Worm (Caenorhabditis elegans) whole organism, late embryonic: ENCODE results near the gene T24B8.7.

ENCODE experiments used
- C08G9.2 ChIP-seq: sonication (generic microtip); optimal IDR thresholded peaks from 2 replicates; lab custom pipeline; 2016; ENCODE audit warnings: mild to moderate bottlenecking, missing genetic modification characterization, moderate library complexity, missing compliant biosample characterization
- C38D4.7 ChIP-seq: fragments of 200-800 bp; sonication (Bioruptor generic); optimal IDR thresholded peaks from 2 replicates; lab custom pipeline; 2018; ENCODE audit warnings: mild to moderate bottlenecking, missing genetic modification characterization, moderate library complexity, missing compliant biosample characterization
- K02D7.2 ChIP-seq: sonication (generic microtip); optimal IDR thresholded peaks from 2 replicates; lab custom pipeline; 2017; ENCODE audit warnings: mild to moderate bottlenecking, missing genetic modification characterization, missing compliant biosample characterization
- Y22D7AL.16 ChIP-seq: sonication (generic microtip); optimal IDR thresholded peaks from 2 replicates; lab custom pipeline; 2016; ENCODE audit warnings: missing genetic modification characterization, missing compliant biosample characterization
- ahr-1 ChIP-seq: sonication (generic microtip); optimal IDR thresholded peaks from 2 replicates; lab custom pipeline; 2016; ENCODE audit warnings: missing genetic modification characterization, missing compliant biosample characterization
- ama-1 ChIP-seq: fragments of 150-350 bp; optimal IDR thresholded peaks from 2 replicates; lab custom pipeline; 2014
- ceh-14 ChIP-seq: sonication (generic microtip); optimal IDR thresholded peaks from 2 replicates; lab custom pipeline; 2016; ENCODE audit warnings: missing genotype, missing genetic modification characterization, missing compliant biosample characterization
- ceh-18 ChIP-seq: sonication (generic microtip); optimal IDR thresholded peaks from 2 replicates; lab custom pipeline; 2016; ENCODE audit warnings: missing genetic modification characterization, missing compliant biosample characterization
- ceh-19 ChIP-seq: fragments of 200-800 bp; sonication (Bioruptor generic); optimal IDR thresholded peaks from 2 replicates; lab custom pipeline; 2018; ENCODE audit warnings: mild to moderate bottlenecking, missing genetic modification characterization, missing compliant biosample characterization
- ceh-2 ChIP-seq: sonication (generic microtip); optimal IDR thresholded peaks from 2 replicates; lab custom pipeline; 2016; ENCODE audit warnings: missing genotype, missing genetic modification characterization, missing compliant biosample characterization
- ceh-24 ChIP-seq: sonication (generic microtip); optimal IDR thresholded peaks from 2 replicates; lab custom pipeline; 2016; ENCODE audit warnings: mild to moderate bottlenecking, missing genetic modification characterization, missing compliant biosample characterization
- ceh-30 ChIP-seq: fragments of 150-350 bp; optimal IDR thresholded peaks from 2 replicates; lab custom pipeline; 2014; ENCODE audit warnings: missing biosample characterization, missing genetic modification characterization
- ceh-34 ChIP-seq: sonication (generic microtip); optimal IDR thresholded peaks from 2 replicates; lab custom pipeline; 2016; ENCODE audit warnings: mild to moderate bottlenecking, missing genetic modification characterization, missing compliant biosample characterization
- ceh-45 ChIP-seq: fragments of 200-800 bp; sonication (Bioruptor generic); IDR thresholded peaks from 2 replicates; pipeline ENCODE4 v1.3.6; 2022; ENCODE audit warnings: missing genetic modification reagents, missing genetic modification characterization, missing compliant biosample characterization
- ceh-48 ChIP-seq: sonication (generic microtip); optimal IDR thresholded peaks from 2 replicates; lab custom pipeline; 2016; ENCODE audit warnings: missing genetic modification characterization, inconsistent platforms, missing compliant biosample characterization
- dmd-4 ChIP-seq: sonication (generic microtip); optimal IDR thresholded peaks from 2 replicates; lab custom pipeline; 2016; ENCODE audit warnings: borderline replicate concordance, missing genetic modification characterization, missing compliant biosample characterization
- elt-2 ChIP-seq: sonication (generic microtip); optimal IDR thresholded peaks from 2 replicates; lab custom pipeline; 2016; ENCODE audit warnings: missing genetic modification reagents, missing genetic modification characterization, missing compliant biosample characterization
- ets-4 ChIP-seq: sonication (generic microtip); optimal IDR thresholded peaks from 2 replicates; lab custom pipeline; 2016; ENCODE audit warnings: missing genetic modification characterization, missing compliant biosample characterization
- fkh-10 ChIP-seq: fragments of 150-350 bp; optimal IDR thresholded peaks from 2 replicates; lab custom pipeline; 2014; ENCODE audit warnings: missing biosample characterization, missing genetic modification reagents, missing genetic modification characterization
- fkh-6 ChIP-seq: sonication (generic microtip); optimal IDR thresholded peaks from 2 replicates; lab custom pipeline; 2016; ENCODE audit warnings: missing genetic modification characterization, missing compliant biosample characterization
- gmeb-2 ChIP-seq: sonication (generic microtip); optimal IDR thresholded peaks from 2 replicates; lab custom pipeline; 2016; ENCODE audit warnings: missing genetic modification characterization, inconsistent platforms, missing compliant biosample characterization
- hlh-13 ChIP-seq: fragments of 200-800 bp; sonication (Bioruptor generic); optimal IDR thresholded peaks from 2 replicates; lab custom pipeline; 2018; ENCODE audit warnings: mild to moderate bottlenecking, missing genetic modification characterization, missing compliant biosample characterization
- hlh-15 ChIP-seq: sonication (generic microtip); optimal IDR thresholded peaks from 2 replicates; lab custom pipeline; 2016; ENCODE audit warnings: missing genetic modification characterization, missing compliant biosample characterization
- hlh-30 ChIP-seq: sonication (generic microtip); optimal IDR thresholded peaks from 2 replicates; lab custom pipeline; 2017; ENCODE audit warnings: antibody characterized with exemption, missing genetic modification characterization, missing compliant biosample characterization; ENCODE audit not compliant: insufficient read depth
- lin-11 ChIP-seq: fragments of 200-800 bp; sonication (Bioruptor generic); optimal IDR thresholded peaks from 2 replicates; lab custom pipeline; 2018; ENCODE audit warnings: mild to moderate bottlenecking, missing genetic modification characterization, missing compliant biosample characterization
- mec-3 ChIP-seq: sonication (generic microtip); optimal IDR thresholded peaks from 2 replicates; lab custom pipeline; 2016; ENCODE audit warnings: borderline replicate concordance, missing genetic modification characterization, missing compliant biosample characterization
- nhr-11 ChIP-seq: fragments of 150-350 bp; optimal IDR thresholded peaks from 2 replicates; lab custom pipeline; 2014; ENCODE audit warnings: missing biosample characterization, missing genetic modification characterization
- nhr-232 ChIP-seq: sonication (generic microtip); optimal IDR thresholded peaks from 2 replicates; lab custom pipeline; 2016; ENCODE audit warnings: missing genetic modification characterization, missing compliant biosample characterization
- npax-4 ChIP-seq: sonication (generic microtip); optimal IDR thresholded peaks from 2 replicates; lab custom pipeline; 2016; ENCODE audit warnings: missing genetic modification characterization, missing compliant biosample characterization
- pag-3 ChIP-seq: sonication (generic microtip); optimal IDR thresholded peaks from 2 replicates; lab custom pipeline; 2016; ENCODE audit warnings: missing compliant biosample characterization, missing genetic modification characterization, borderline replicate concordance
- pat-9 ChIP-seq: fragments of 200-800 bp; sonication (Bioruptor generic); optimal IDR thresholded peaks from 2 replicates; lab custom pipeline; 2018; ENCODE audit warnings: mild to moderate bottlenecking, missing genetic modification characterization, moderate library complexity, missing compliant biosample characterization
- pha-4 ChIP-seq: fragments of 150-350 bp; optimal IDR thresholded peaks from 2 replicates; lab custom pipeline; 2018; ENCODE audit warnings: missing biosample characterization, missing genetic modification reagents, missing genetic modification characterization
- ref-2 ChIP-seq: sonication (generic microtip); optimal IDR thresholded peaks from 2 replicates; lab custom pipeline; 2016; ENCODE audit warnings: missing genetic modification characterization, missing compliant biosample characterization
- rnt-1 ChIP-seq: sonication (generic microtip); optimal IDR thresholded peaks from 2 replicates; lab custom pipeline; 2016; ENCODE audit warnings: missing genetic modification characterization, missing compliant biosample characterization
- sox-2 ChIP-seq: fragments of 200-800 bp; sonication (Bioruptor generic); IDR thresholded peaks from 2 replicates; pipeline ENCODE4 v1.3.6; 2022; ENCODE audit warnings: missing genetic modification reagents, missing genetic modification characterization, missing compliant biosample characterization
- tbx-2 ChIP-seq: sonication (generic microtip); optimal IDR thresholded peaks from 2 replicates; lab custom pipeline; 2016; ENCODE audit warnings: missing genetic modification characterization, missing compliant biosample characterization
- unc-42 ChIP-seq: sonication (generic microtip); optimal IDR thresholded peaks from 2 replicates; lab custom pipeline; 2016; ENCODE audit warnings: missing genotype, missing genetic modification characterization, missing compliant biosample characterization
- unc-86 ChIP-seq: sonication (generic microtip); optimal IDR thresholded peaks from 2 replicates; lab custom pipeline; 2016; ENCODE audit warnings: missing genetic modification characterization, missing compliant biosample characterization

T24B8.7 gene

DNA sequence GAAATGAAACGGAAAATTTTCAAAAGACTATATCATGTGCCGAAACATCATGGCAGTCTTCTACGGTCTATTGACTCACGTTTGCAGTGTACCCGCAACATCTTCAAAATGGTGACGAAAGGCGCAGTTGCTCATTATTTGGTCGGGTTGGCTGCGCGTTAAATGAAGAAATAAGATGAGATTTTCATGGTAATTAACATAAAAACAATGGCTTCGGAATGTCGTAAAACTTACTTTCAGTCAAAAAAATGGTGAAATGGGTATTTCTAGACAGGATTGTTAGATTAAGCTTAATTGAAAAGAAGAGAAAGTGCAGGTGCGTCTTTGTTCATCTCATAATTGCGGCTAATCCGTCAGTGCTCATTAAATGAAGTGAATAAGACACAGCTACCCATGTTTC, at the start of gene T24B8.7:
Gene T24B8.7 (minus strand): TSS at position 101 of the 400 bp plus-strand sequence.
- no peak for TF ChIP-seq fkh-10 (GFP tag; lab: Kevin White, UChicago)
- no peak for TF ChIP-seq ceh-2
- no peak for TF ChIP-seq elt-2
- no peak for TF ChIP-seq mec-3 (tag; lab: Kevin White, UChicago)
- TF ChIP-seq ceh-24 (tag; lab: Kevin White, UChicago), result no peak
- TF ChIP-seq Y22D7AL.16, result no peak
- TF ChIP-seq ahr-1 (tag; lab: Kevin White, UChicago), result no peak

DNA sequence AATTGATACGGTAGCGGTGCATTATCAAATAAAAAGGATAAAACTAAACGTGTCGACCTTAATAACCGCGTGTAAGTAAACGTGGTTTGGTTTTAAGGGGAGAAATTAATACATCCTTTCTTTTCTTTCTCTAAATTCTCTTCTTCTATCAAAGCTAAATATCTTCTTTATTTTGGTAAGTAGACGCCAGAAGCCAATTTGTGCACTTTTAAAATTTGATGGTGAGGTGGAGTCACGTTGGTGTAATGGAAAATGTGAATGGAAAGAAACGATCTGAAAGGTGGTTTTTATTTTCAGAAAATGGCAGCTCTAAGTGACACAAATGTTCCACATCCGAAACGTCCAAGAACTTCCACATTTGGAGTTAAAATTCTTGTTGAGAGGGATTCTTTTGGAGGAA, 47.3 kb upstream of the T24B8.7 start, which contains the start of gene T24H10.5:
Gene T24H10.5 (plus strand): TSS at position 301 of the 400 bp plus-strand sequence.
- TF ChIP-seq nhr-11 (tag; lab: Kevin White, UChicago) (no peak), ets-4 (tag; lab: Kevin White, UChicago) (no peak), pha-4 (tag; lab: Kevin White, UChicago) (no peak), sox-2 (GFP tag; lab: Robert Waterston, UW) (no peak), lin-11 (tag; lab: Kevin White, UChicago) (no peak), ceh-18 (tag; lab: Kevin White, UChicago) (no peak), gmeb-2 (no peak), ceh-19 (GFP tag; lab: Kevin White, UChicago) (no peak)

DNA sequence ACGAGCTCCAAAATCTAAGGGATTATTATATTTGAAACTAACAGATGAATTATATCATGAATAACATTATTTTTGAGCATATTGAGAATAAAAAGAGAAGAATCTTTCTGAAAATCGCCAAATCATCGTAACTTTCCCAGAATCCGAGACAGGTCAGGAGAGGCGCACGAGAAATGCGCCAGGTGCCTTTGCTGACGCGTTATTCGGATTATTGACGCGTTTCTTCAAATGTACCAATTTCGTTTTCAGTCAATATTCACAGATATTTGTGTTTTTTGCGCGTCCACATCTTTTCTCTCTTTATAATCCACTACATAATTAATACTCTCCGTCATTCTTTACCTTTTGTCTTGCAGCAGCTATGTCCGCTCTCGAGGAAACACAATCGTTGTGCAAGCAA, 45.6 kb upstream of the T24B8.7 start, which contains the start of gene T24H10.1:
Gene T24H10.1 (plus strand): TSS at position 355 of the 400 bp plus-strand sequence.
- peak; percentile 58 for TF ChIP-seq ceh-48 (tag; lab: Kevin White, UChicago)
- TF ChIP-seq nhr-232 (tag; lab: Kevin White, UChicago), result no peak
- no peak for TF ChIP-seq hlh-15 (tag; lab: Kevin White, UChicago)
- no peak for TF ChIP-seq ahr-1 (tag; lab: Kevin White, UChicago)
- TF ChIP-seq hlh-30, result peak; percentile 21
- TF ChIP-seq lin-11 (tag; lab: Kevin White, UChicago), result no peak
- peak; percentile 14 for TF ChIP-seq tbx-2 (tag; lab: Kevin White, UChicago)
- no peak for TF ChIP-seq nhr-11 (tag; lab: Kevin White, UChicago)
- no peak for TF ChIP-seq ets-4 (tag; lab: Kevin White, UChicago)
- TF ChIP-seq ceh-19 (GFP tag; lab: Kevin White, UChicago), result no peak
- TF ChIP-seq unc-42 (tag; lab: Kevin White, UChicago), result peak; percentile 17

DNA sequence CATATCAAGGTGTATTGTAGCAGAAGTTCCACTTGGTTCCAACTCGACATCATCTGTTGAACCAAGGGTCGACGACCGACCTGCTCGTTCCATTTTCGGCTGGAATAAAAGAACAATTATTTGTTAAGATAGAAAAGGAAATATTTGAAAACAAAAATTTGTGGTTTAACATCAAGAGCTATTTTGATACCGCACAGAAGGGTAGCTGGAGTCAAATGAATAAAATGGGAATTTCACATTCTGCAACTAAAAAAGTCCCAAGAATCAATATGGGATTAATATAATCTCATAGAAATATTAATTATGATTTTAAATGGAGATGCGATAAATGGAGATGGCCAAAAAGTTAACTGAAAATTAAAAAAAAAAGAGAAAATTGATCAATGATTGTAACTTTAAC, 45.0 kb upstream of the T24B8.7 start, which contains the start of gene clh-5:
Gene clh-5 (minus strand): TSS at position 101 of the 400 bp plus-strand sequence.
- TF ChIP-seq ceh-34 (tag; lab: Kevin White, UChicago) (no peak), hlh-13 (GFP tag; lab: Kevin White, UChicago) (no peak)

ce11 chrII:9097302-9097701, 43.8 kb upstream of the T24B8.7 start:
- TF ChIP-seq rnt-1 (tag; lab: Kevin White, UChicago), result no peak
- no peak for TF ChIP-seq C38D4.7 (GFP tag; lab: Kevin White, UChicago)

DNA sequence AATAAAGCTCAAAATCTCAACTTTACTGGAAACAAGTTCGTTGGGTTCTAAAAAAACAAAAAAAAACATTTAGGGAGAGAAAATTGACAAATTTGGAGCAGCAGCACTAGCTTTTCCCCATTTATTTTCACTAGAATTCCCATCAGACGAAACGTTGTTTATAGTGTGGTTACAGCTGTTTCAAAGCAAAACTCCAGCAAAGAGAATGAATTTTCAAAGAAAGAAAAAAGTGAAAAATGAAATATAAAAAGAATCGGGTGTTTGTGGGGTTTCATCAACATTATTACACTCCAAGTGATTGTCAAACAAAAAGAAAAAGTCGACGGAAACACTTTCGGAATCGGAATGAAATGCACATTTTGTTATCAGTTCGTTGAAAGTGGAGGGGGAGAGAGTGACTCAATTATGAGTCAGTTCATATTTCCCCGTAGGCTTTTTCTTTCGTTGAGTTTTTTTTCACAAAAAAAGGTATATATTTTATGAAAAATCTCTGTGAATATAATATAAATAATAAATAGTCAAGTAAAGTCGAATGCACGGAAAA, 40.9 kb upstream of the T24B8.7 start:
- TF ChIP-seq unc-42 (tag; lab: Kevin White, UChicago) (no peak), ahr-1 (tag; lab: Kevin White, UChicago) (no peak), unc-86 (no peak), nhr-11 (tag; lab: Kevin White, UChicago) (no peak), fkh-10 (GFP tag; lab: Kevin White, UChicago) (no peak), fkh-6 (tag; lab: Kevin White, UChicago) (no peak)

DNA sequence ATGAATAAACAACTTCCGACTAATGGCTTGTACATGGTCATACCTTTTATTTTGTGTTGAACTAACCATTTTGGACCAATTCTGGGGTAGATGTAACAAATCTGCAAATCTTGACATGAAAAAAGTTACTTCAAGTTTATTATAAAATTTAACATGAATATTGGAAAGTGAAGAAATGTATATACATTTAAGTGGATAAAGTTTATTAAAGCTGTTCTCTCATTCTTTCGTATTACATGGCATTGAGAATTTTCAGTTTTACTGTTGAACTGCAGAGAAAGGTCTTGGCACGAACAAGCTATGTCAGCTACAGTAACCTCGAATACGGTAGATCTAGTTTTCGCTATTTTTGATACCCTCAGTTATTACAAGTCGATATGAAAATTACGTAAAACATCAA, 40.1 kb upstream of the T24B8.7 start, which contains the start of gene C07H4.1:
Gene C07H4.1 (minus strand): TSS at position 101 of the 400 bp plus-strand sequence.
- TF ChIP-seq ceh-14 (tag; lab: Kevin White, UChicago) (no peak), ama-1 (lab: Kevin White, UChicago) (no peak), ref-2 (tag; lab: Kevin White, UChicago) (no peak), ceh-30 (tag; lab: Kevin White, UChicago) (no peak), C08G9.2 (no peak), ceh-24 (tag; lab: Kevin White, UChicago) (no peak), ceh-45 (GFP tag; lab: Robert Waterston, UW) (no peak), dmd-4 (tag; lab: Kevin White, UChicago) (no peak), elt-2 (no peak), pat-9 (no peak), ceh-2 (no peak), pag-3 (tag; lab: Kevin White, UChicago) (no peak), npax-4 (tag; lab: Kevin White, UChicago) (no peak), K02D7.2 (tag; lab: Kevin White, UChicago) (no peak)
